Worm (Caenorhabditis elegans): ENCODE results near the gene ZK673.11.

DNA sequence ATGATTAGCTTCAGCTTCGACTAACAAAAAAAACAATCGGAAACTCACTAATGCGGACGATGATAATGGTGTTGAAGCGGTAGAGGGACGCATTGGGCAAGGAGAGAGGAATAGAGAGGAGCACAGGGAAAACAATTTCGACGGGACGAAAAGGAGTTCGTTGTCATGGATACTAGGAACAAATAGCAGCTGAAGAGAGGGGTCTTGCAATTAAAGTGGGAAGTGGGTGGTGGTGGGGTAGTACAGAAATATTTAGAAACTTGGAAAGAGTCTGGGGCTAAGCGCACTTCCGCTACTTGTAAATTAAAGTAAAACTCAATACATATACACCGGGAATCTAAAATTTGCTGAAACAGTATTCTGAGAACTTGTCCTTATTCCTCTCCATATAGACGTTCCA, 52.7 kb downstream of the ZK673.11 start, which contains the start of gene F59B10.2:
- TF ChIP-seq nhr-6 (tag; optimal IDR thresholded peaks at IDR 0.05) (no peak), Y5F2A.4 (GFP tag; optimal IDR thresholded peaks at IDR 0.05) (no peak), skn-1 (tag; optimal IDR thresholded peaks at IDR 0.05) (no peak), snpc-4 (tag; optimal IDR thresholded peaks at IDR 0.05) (no peak), ama-1 (optimal IDR thresholded peaks at IDR 0.05) (no peak), aly-2 (tag; optimal IDR thresholded peaks at IDR 0.05) (no peak), lim-7 (GFP tag; IDR thresholded peaks at IDR 0.05) (no peak), unc-130 (GFP tag; optimal IDR thresholded peaks at IDR 0.05) (no peak), lsy-2 (tag; optimal IDR thresholded peaks at IDR 0.05) (no peak), daf-12 (tag; optimal IDR thresholded peaks at IDR 0.05) (no peak), unc-62 (GFP tag; optimal IDR thresholded peaks at IDR 0.05 in 1 of 2) (no peak), unc-62 (tag; optimal IDR thresholded peaks at IDR 0.05) (no peak)
